Fruit fly (Drosophila melanogaster) whole organism, adult: ENCODE measurements around the gene CG42780.

ENCODE experiments used
- CG12768 ChIP-seq: fragments of 200-800 bp; sonication (Bioruptor generic); optimal IDR thresholded peaks from 2 replicates; lab custom pipeline; 2017; ENCODE audit warnings: missing biosample characterization, missing genetic modification characterization, mild to moderate bottlenecking, moderate library complexity, missing genetic modification reagents
- CG14711 ChIP-seq: fragments of 200-800 bp; sonication (Bioruptor generic); optimal IDR thresholded peaks from 2 replicates; lab custom pipeline; 2018; ENCODE audit warnings: missing biosample characterization, mild to moderate bottlenecking, missing genetic modification characterization, moderate library complexity
- CG1620 ChIP-seq: fragments of 200-800 bp; sonication (Bioruptor generic); optimal IDR thresholded peaks from 2 replicates; lab custom pipeline; 2016; ENCODE audit warnings: missing biosample characterization, missing genetic modification characterization
- CG7101 ChIP-seq: fragments of 200-800 bp; sonication (Bioruptor generic); optimal IDR thresholded peaks from 2 replicates; lab custom pipeline; 2018; ENCODE audit warnings: missing biosample characterization, mild to moderate bottlenecking, missing genetic modification characterization, moderate library complexity
- Clk ChIP-seq: fragments of 200-800 bp; sonication (Bioruptor generic); optimal IDR thresholded peaks from 2 replicates; lab custom pipeline; 2017; ENCODE audit warnings: missing biosample characterization, missing genetic modification characterization
- Crg-1 ChIP-seq: fragments of 200-800 bp; sonication (Bioruptor generic); optimal IDR thresholded peaks from 2 replicates; lab custom pipeline; 2016; ENCODE audit warnings: missing biosample characterization, missing genetic modification characterization
- Hr96 ChIP-seq: fragments of 200-800 bp; sonication (Bioruptor generic); optimal IDR thresholded peaks from 2 replicates; lab custom pipeline; 2016; ENCODE audit warnings: missing biosample characterization, missing genetic modification characterization
- Mnt ChIP-seq: fragments of 200-800 bp; sonication (Bioruptor generic); optimal IDR thresholded peaks from 2 replicates; lab custom pipeline; 2016; ENCODE audit warnings: missing biosample characterization, mild to moderate bottlenecking, missing genetic modification characterization
- kay ChIP-seq: fragments of 200-800 bp; sonication (Bioruptor generic); peaks from one replicate; lab custom pipeline; 2016; ENCODE audit warnings: missing biosample characterization, missing genetic modification characterization, borderline replicate concordance
- ovo ChIP-seq: fragments of 200-800 bp; sonication (Bioruptor generic); optimal IDR thresholded peaks from 2 replicates; lab custom pipeline; 2016; ENCODE audit warnings: missing biosample characterization, missing genetic modification characterization
- pad ChIP-seq: fragments of 200-800 bp; sonication (Bioruptor generic); optimal IDR thresholded peaks from 3 replicates; lab custom pipeline; 2017; ENCODE audit warnings: missing biosample characterization, missing genetic modification characterization, mild to moderate bottlenecking, moderate library complexity, missing genetic modification reagents
- tj ChIP-seq: fragments of 200-800 bp; sonication (Bioruptor generic); optimal IDR thresholded peaks from 3 replicates; lab custom pipeline; 2017; ENCODE audit warnings: missing biosample characterization, mild to moderate bottlenecking, missing genetic modification characterization, moderate library complexity
- toe ChIP-seq: fragments of 200-800 bp; sonication (Bioruptor generic); optimal IDR thresholded peaks from 2 replicates; lab custom pipeline; 2016; ENCODE audit warnings: missing biosample characterization, missing genetic modification characterization

DNA sequence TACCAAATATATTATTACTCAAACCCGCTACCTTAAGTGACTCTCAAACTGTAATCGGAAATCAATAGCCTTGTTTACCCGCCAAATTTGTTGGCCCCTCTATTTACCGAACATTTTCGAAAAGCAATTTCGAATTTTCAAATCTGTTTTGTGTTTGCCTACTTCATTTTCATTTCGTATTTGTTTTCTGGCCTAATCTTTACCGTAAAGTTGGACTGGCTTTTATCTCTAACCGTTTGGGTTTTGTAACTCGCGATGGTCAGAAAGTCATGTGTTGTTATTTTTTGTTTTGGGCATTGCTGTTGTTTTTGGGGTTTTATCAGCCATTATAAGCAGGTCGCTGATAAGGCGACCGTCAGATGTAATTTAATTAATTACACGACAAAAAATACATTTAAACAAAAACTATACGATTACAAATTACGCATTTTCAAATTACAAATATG is 1.3 kb upstream of the CG42780 start:
- no peak for TF ChIP-seq pad
- no peak for TF ChIP-seq kay (GFP tag; lab: Kevin White, UChicago)
- TF ChIP-seq Mnt: no peak
- TF ChIP-seq Crg-1 (GFP tag; lab: Kevin White, UChicago): no peak
- TF ChIP-seq CG14711: no peak
- no peak for TF ChIP-seq tj (GFP tag; lab: Kevin White, UChicago)
- TF ChIP-seq Hr96: no peak
- no peak for TF ChIP-seq CG1620 (GFP tag; lab: Kevin White, UChicago)
- TF ChIP-seq toe: no peak
- TF ChIP-seq Clk: no peak
- no peak for TF ChIP-seq CG12768
- TF ChIP-seq CG7101 (tag; lab: Kevin White, UChicago): no peak
- no peak for TF ChIP-seq ovo (GFP tag; lab: Kevin White, UChicago)
